Fruit fly (Drosophila melanogaster) Kc167 (cell line): Measurements from ENCODE around the gene CG10650.

Experiments
- Myc ChIP-seq: fragments of >200 bp; optimal IDR thresholded peaks from 2 replicates; lab custom pipeline; 2017; ENCODE audit warnings: missing external identifiers
- Sin3A ChIP-seq: fragments of >200 bp; optimal IDR thresholded peaks from 2 replicates; lab custom pipeline; 2018; ENCODE audit warnings: missing external identifiers
- h ChIP-seq: fragments of >200 bp; optimal IDR thresholded peaks from 3 replicates; lab custom pipeline; 2018; ENCODE audit warnings: missing external identifiers
- insv ChIP-seq: fragments of >200 bp; optimal IDR thresholded peaks from 3 replicates; lab custom pipeline; 2018; ENCODE audit warnings: missing external identifiers
- psq ChIP-seq: fragments of >200 bp; optimal IDR thresholded peaks from 2 replicates; lab custom pipeline; 2017; ENCODE audit warnings: missing external identifiers
- ttk ChIP-seq: sonication (Bioruptor generic); optimal IDR thresholded peaks from 2 replicates; lab custom pipeline; 2017; ENCODE audit warnings: missing external identifiers

DNA sequence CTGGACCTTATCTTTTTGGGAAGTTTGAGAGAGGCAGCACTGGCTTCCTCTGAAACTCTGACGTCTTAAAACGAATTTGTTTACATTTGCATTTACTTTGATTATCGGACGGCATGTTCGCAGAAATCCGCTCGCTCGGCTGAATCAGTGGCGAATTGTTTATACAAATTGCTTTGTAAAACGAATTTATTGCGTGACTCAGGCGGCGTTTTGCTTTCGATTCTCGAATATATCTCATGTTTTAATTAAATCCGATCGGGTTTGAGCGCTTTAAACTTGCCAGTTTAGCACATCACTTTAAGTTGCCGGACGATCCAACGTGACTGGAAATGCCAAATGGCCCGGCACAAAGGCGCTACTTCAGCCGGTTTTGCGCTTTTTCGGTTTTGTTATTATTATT lies 11.6 kb downstream of the CG10650 start:
- TF ChIP-seq Myc (lab: Kevin White, UChicago) (no peak), Sin3A (no peak), psq (no peak), ttk (lab: Kevin White, UChicago) (no peak), insv (no peak), h (lab: Kevin White, UChicago) (no peak)
